Worm (Caenorhabditis elegans) whole organism, L1 larva: Measurements from ENCODE around the gene F27B3.6.

ENCODE experiments used
- aly-2 ChIP-seq: fragments of 150-350 bp; optimal IDR thresholded peaks from 2 replicates; lab custom pipeline; 2014; ENCODE audit warnings: missing biosample characterization, missing genetic modification characterization
- efl-1 ChIP-seq, 4 experiments: fragments of 150-350 bp; optimal IDR thresholded peaks in 3 of 4; peaks in 1 of 4; 1 replicate in 1 of 4; 2 replicates in 3 of 4; lab custom pipeline; 2014; ENCODE audit warnings: missing biosample characterization in 2 of 4, missing genetic modification characterization in 2 of 4, missing genetic modification reagents in 2 of 4
- lin-13 ChIP-seq: fragments of 150-350 bp; optimal IDR thresholded peaks from 2 replicates; lab custom pipeline; 2014; ENCODE audit warnings: missing biosample characterization, missing genetic modification reagents, missing genetic modification characterization
- lsy-2 ChIP-seq, 2 experiments: fragments of 150-350 bp; optimal IDR thresholded peaks; 2 replicates each; lab custom pipeline; 2014; ENCODE audit warnings: missing biosample characterization in 2 of 2, missing genetic modification characterization in 2 of 2
- nhr-20 ChIP-seq: sonication (generic microtip); optimal IDR thresholded peaks from 2 replicates; lab custom pipeline; 2016; ENCODE audit warnings: mild to moderate bottlenecking, missing genetic modification characterization, missing compliant biosample characterization
- nhr-237 ChIP-seq: fragments of 150-350 bp; optimal IDR thresholded peaks from 2 replicates; lab custom pipeline; 2014; ENCODE audit warnings: missing biosample characterization, missing genetic modification characterization
- nhr-76 ChIP-seq: sonication (generic microtip); optimal IDR thresholded peaks from 2 replicates; lab custom pipeline; 2017; ENCODE audit warnings: missing biosample characterization, missing genetic modification characterization
- nhr-77 ChIP-seq: fragments of 150-350 bp; optimal IDR thresholded peaks from 2 replicates; lab custom pipeline; 2014; ENCODE audit warnings: missing biosample characterization, missing genetic modification characterization
- nhr-90 ChIP-seq: sonication (generic microtip); optimal IDR thresholded peaks from 2 replicates; lab custom pipeline; 2016; ENCODE audit warnings: mild to moderate bottlenecking, missing genetic modification characterization, missing compliant biosample characterization; ENCODE audit not compliant: poor library complexity
- pqm-1 ChIP-seq: sonication (generic microtip); optimal IDR thresholded peaks from 3 replicates; lab custom pipeline; 2017; ENCODE audit warnings: missing biosample characterization, missing genetic modification characterization
- skn-1 ChIP-seq: fragments of 150-350 bp; optimal IDR thresholded peaks from 2 replicates; lab custom pipeline; 2014; ENCODE audit warnings: missing biosample characterization, missing genetic modification characterization
- tbx-2 ChIP-seq: sonication (generic microtip); optimal IDR thresholded peaks from 2 replicates; lab custom pipeline; 2016; ENCODE audit warnings: missing genetic modification characterization, missing compliant biosample characterization
- ztf-11 ChIP-seq, 2 experiments: sonication (generic microtip); optimal IDR thresholded peaks; 2 replicates each; lab custom pipeline; 2016 to 2017; ENCODE audit warnings: missing genetic modification characterization in 2 of 2, missing biosample characterization in 1 of 2, missing compliant biosample characterization in 1 of 2

DNA sequence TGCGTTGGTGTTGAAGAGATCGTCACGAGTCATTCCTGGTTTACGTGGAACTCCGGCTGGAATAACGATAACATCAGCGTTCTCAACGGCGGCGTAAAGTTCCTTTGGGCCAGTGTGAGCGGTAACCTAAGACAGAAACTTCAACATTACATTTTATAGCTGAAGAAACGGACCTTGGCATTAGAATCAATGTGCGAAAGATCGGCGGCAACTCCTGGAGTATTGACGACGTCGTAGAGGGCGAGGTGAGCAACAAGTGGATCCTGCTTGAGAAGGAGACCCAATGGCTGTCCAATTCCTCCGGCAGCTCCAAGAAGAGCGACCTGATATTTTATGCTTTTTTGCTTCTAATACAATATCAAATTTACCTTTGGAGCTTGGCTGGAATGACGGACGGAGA lies 29.2 kb upstream of the F27B3.6 start:
- TF ChIP-seq nhr-237 (tag; lab: Kevin White, UChicago) (no peak), lin-13 (GFP tag; lab: Kevin White, UChicago) (no peak), nhr-77 (tag; lab: Kevin White, UChicago) (no peak), aly-2 (tag; lab: Kevin White, UChicago) (no peak), ztf-11 (tag; optimal IDR thresholded peaks at IDR 0.05; lab: Kevin White, UChicago) (no peak), tbx-2 (no peak), nhr-20 (no peak), nhr-76 (tag; lab: Kevin White, UChicago) (no peak), efl-1 (optimal IDR thresholded peaks at IDR 0.05; lab: Kevin White, UChicago) (no peak), efl-1 (GFP tag; optimal IDR thresholded peaks at IDR 0.05 in 1 of 2; lab: Kevin White, UChicago) (peak in 1 of 2 experiments; percentile 62), nhr-90 (tag; lab: Kevin White, UChicago) (no peak), skn-1 (tag; lab: Kevin White, UChicago) (no peak), pqm-1 (tag; lab: Kevin White, UChicago) (no peak), lsy-2 (tag; optimal IDR thresholded peaks at IDR 0.05; lab: Kevin White, UChicago) (no peak)
